Worm (Caenorhabditis elegans) whole organism, young adult: ENCODE results near the gene col-162.

Experiments
- B0019.2 ChIP-seq: fragments of 200-800 bp; sonication (Bioruptor generic); conservative IDR thresholded peaks from 2 replicates; pipeline ENCODE4 v1.3.6; 2022; ENCODE audit warnings: missing genetic modification reagents, missing genetic modification characterization, missing compliant biosample characterization
- B0261.1 ChIP-seq: sonication (generic microtip); optimal IDR thresholded peaks from 2 replicates; lab custom pipeline; 2016; ENCODE audit warnings: mild to moderate bottlenecking, missing genetic modification characterization, moderate library complexity, missing compliant biosample characterization
- D2030.7 ChIP-seq: fragments of 200-800 bp; sonication (Bioruptor generic); IDR thresholded peaks from 2 replicates; pipeline ENCODE4 v1.3.6; 2022; ENCODE audit warnings: missing genetic modification reagents, missing genetic modification characterization, missing compliant biosample characterization
- F23B12.7 ChIP-seq: sonication (generic microtip); optimal IDR thresholded peaks from 2 replicates; lab custom pipeline; 2017; ENCODE audit warnings: missing genetic modification characterization, mild to moderate bottlenecking, missing compliant biosample characterization, antibody characterized with exemption, moderate library complexity; ENCODE audit not compliant: insufficient read depth
- F39B2.1 ChIP-seq: fragments of 200-800 bp; sonication (Bioruptor generic); IDR thresholded peaks from 2 replicates; pipeline ENCODE4 v1.3.6; 2022; ENCODE audit warnings: missing genetic modification reagents, missing genetic modification characterization, missing compliant biosample characterization
- F49E8.2 ChIP-seq: sonication (generic microtip); optimal IDR thresholded peaks from 3 replicates; lab custom pipeline; 2017; ENCODE audit warnings: missing genetic modification characterization, mild to moderate bottlenecking, missing compliant biosample characterization, antibody characterized with exemption, moderate library complexity; ENCODE audit not compliant: insufficient read depth
- F57A8.1 ChIP-seq: fragments of 200-800 bp; sonication (Bioruptor generic); optimal IDR thresholded peaks from 2 replicates; lab custom pipeline; 2018; ENCODE audit warnings: mild to moderate bottlenecking, missing genetic modification characterization, moderate library complexity, missing compliant biosample characterization
- F57C9.4 ChIP-seq: sonication (generic microtip); optimal IDR thresholded peaks from 2 replicates; lab custom pipeline; 2017; ENCODE audit warnings: mild to moderate bottlenecking, missing genetic modification characterization, missing compliant biosample characterization
- Y67H2A.10 ChIP-seq: fragments of 200-800 bp; sonication (Bioruptor generic); conservative IDR thresholded peaks from 2 replicates; pipeline ENCODE4 v1.3.6; 2022; ENCODE audit warnings: missing genetic modification reagents, missing genetic modification characterization, missing compliant biosample characterization
- Y79H2A.3 ChIP-seq: fragments of 200-800 bp; sonication (Bioruptor generic); conservative IDR thresholded peaks from 2 replicates; pipeline ENCODE4 v1.3.6; 2022; ENCODE audit warnings: missing genetic modification reagents, missing genetic modification characterization, missing compliant biosample characterization
- ama-1 ChIP-seq, 3 experiments: fragments of 150-350 bp in 1 of 3; sonication (generic microtip) in 2 of 3; optimal IDR thresholded peaks; 2 replicates each; lab custom pipeline; 2014 to 2018; ENCODE audit warnings: missing biosample characterization in 2 of 3, missing genetic modification characterization in 2 of 3, missing genetic modification reagents in 2 of 3
- aptf-3 ChIP-seq: fragments of 200-800 bp; sonication (Bioruptor generic); IDR thresholded peaks from 2 replicates; pipeline ENCODE4 v1.3.6; 2022; ENCODE audit warnings: missing genetic modification characterization, missing compliant biosample characterization
- ccch-3 ChIP-seq: fragments of 200-800 bp; sonication (Bioruptor generic); optimal IDR thresholded peaks from 2 replicates; lab custom pipeline; 2018; ENCODE audit warnings: mild to moderate bottlenecking, missing genetic modification characterization, missing compliant biosample characterization
- cebp-1 ChIP-seq, 2 experiments: fragments of 200-800 bp in 1 of 2; sonication (Bioruptor generic) in 1 of 2; sonication (generic microtip) in 1 of 2; IDR thresholded peaks in 1 of 2; optimal IDR thresholded peaks in 1 of 2; 2 replicates each; pipeline versions ENCODE4 v1.3.6 to Lab custom; 2017 to 2022; ENCODE audit warnings: missing compliant biosample characterization in 2 of 2, missing genetic modification characterization in 2 of 2, mild to moderate bottlenecking in 1 of 2, missing genetic modification reagents in 1 of 2, moderate library complexity in 1 of 2
- ceh-40 ChIP-seq: fragments of 200-800 bp; sonication (Bioruptor generic); IDR thresholded peaks from 2 replicates; pipeline ENCODE4 v1.3.6; 2022; ENCODE audit warnings: missing genetic modification characterization, missing compliant biosample characterization
- ceh-79 ChIP-seq: sonication (generic microtip); optimal IDR thresholded peaks from 2 replicates; lab custom pipeline; 2017; ENCODE audit warnings: mild to moderate bottlenecking, missing genetic modification characterization, missing compliant biosample characterization
- ceh-91 ChIP-seq: fragments of 200-800 bp; sonication (Bioruptor generic); IDR thresholded peaks from 2 replicates; pipeline ENCODE4 v1.3.6; 2022; ENCODE audit warnings: missing genetic modification reagents, missing genetic modification characterization, missing compliant biosample characterization
- efl-1 ChIP-seq: fragments of 150-350 bp; optimal IDR thresholded peaks from 2 replicates; lab custom pipeline; 2014; ENCODE audit warnings: missing biosample characterization, missing genetic modification reagents, missing genetic modification characterization
- egl-18 ChIP-seq: fragments of 200-800 bp; sonication (Bioruptor generic); IDR thresholded peaks from 2 replicates; pipeline ENCODE4 v1.3.6; 2022; ENCODE audit warnings: missing genetic modification reagents, missing genetic modification characterization, missing compliant biosample characterization
- egrh-3 ChIP-seq: fragments of 200-800 bp; sonication (Bioruptor generic); IDR thresholded peaks from 2 replicates; pipeline ENCODE4 v1.3.6; 2022; ENCODE audit warnings: missing genetic modification reagents, missing genetic modification characterization, missing compliant biosample characterization
- fkh-3 ChIP-seq: sonication (generic microtip); optimal IDR thresholded peaks from 2 replicates; lab custom pipeline; 2016; ENCODE audit warnings: mild to moderate bottlenecking, missing genetic modification characterization, missing compliant biosample characterization
- him-1 ChIP-seq: sonication (generic microtip); optimal IDR thresholded peaks from 2 replicates; lab custom pipeline; 2016; ENCODE audit warnings: missing genotype, missing genetic modification reagents, missing genetic modification characterization, missing compliant biosample characterization
- hlh-12 ChIP-seq: sonication (generic microtip); optimal IDR thresholded peaks from 2 replicates; lab custom pipeline; 2016; ENCODE audit warnings: missing genetic modification characterization, missing compliant biosample characterization
- hlh-26 ChIP-seq: fragments of 200-800 bp; sonication (Bioruptor generic); conservative IDR thresholded peaks from 2 replicates; pipeline ENCODE4 v1.3.6; 2022; ENCODE audit warnings: missing genetic modification reagents, missing genetic modification characterization, missing compliant biosample characterization
- hsf-1 ChIP-seq: fragments of 200-800 bp; sonication (Bioruptor generic); IDR thresholded peaks from 2 replicates; pipeline ENCODE4 v1.3.6; 2022; ENCODE audit warnings: missing genetic modification reagents, missing genetic modification characterization, missing compliant biosample characterization
- lag-1 ChIP-seq: fragments of 200-800 bp; sonication (Bioruptor generic); IDR thresholded peaks from 2 replicates; pipeline ENCODE4 v1.3.6; 2022; ENCODE audit warnings: missing genetic modification reagents, missing genetic modification characterization, missing compliant biosample characterization
- let-526 ChIP-seq: fragments of 200-800 bp; sonication (Bioruptor generic); IDR thresholded peaks from 2 replicates; pipeline ENCODE4 v1.3.6; 2022; ENCODE audit warnings: missing genetic modification reagents, missing genetic modification characterization, missing compliant biosample characterization
- lin-26 ChIP-seq: fragments of 200-800 bp; sonication (Bioruptor generic); IDR thresholded peaks from 2 replicates; pipeline ENCODE4 v1.3.6; 2022; ENCODE audit warnings: missing genetic modification reagents, missing genetic modification characterization, missing compliant biosample characterization
- lin-35 ChIP-seq, 3 experiments: fragments of 150-350 bp in 2 of 3; sonication (generic microtip) in 1 of 3; optimal IDR thresholded peaks; 2 replicates each; lab custom pipeline; 2014 to 2018; ENCODE audit warnings: missing biosample characterization in 3 of 3, missing genetic modification characterization in 3 of 3, missing genetic modification reagents in 3 of 3
- lir-1 ChIP-seq: fragments of 200-800 bp; sonication (Bioruptor generic); conservative IDR thresholded peaks from 2 replicates; pipeline ENCODE4 v1.3.6; 2022; ENCODE audit warnings: missing genetic modification reagents, missing genetic modification characterization, missing compliant biosample characterization
- mel-28 ChIP-seq: sonication (generic microtip); optimal IDR thresholded peaks from 2 replicates; lab custom pipeline; 2016; ENCODE audit warnings: borderline replicate concordance, mild to moderate bottlenecking, missing genetic modification characterization, missing compliant biosample characterization
- mes-4 ChIP-seq: sonication (generic microtip); optimal IDR thresholded peaks from 2 replicates; lab custom pipeline; 2016; ENCODE audit warnings: missing genotype, missing genetic modification characterization, missing compliant biosample characterization
- nfyb-1 ChIP-seq: fragments of 200-800 bp; sonication (Bioruptor generic); IDR thresholded peaks from 2 replicates; pipeline ENCODE4 v1.3.6; 2022; ENCODE audit warnings: missing genetic modification reagents, missing genetic modification characterization, missing compliant biosample characterization
- nhr-179 ChIP-seq: sonication (generic microtip); optimal IDR thresholded peaks from 2 replicates; lab custom pipeline; 2016; ENCODE audit warnings: mild to moderate bottlenecking, missing genetic modification characterization, missing compliant biosample characterization
- somi-1 ChIP-seq: fragments of 200-800 bp; sonication (Bioruptor generic); optimal IDR thresholded peaks from 2 replicates; lab custom pipeline; 2018; ENCODE audit warnings: mild to moderate bottlenecking, missing genetic modification characterization, missing compliant biosample characterization
- tbx-9 ChIP-seq: sonication (generic microtip); optimal IDR thresholded peaks from 2 replicates; lab custom pipeline; 2016; ENCODE audit warnings: borderline replicate concordance, missing genetic modification characterization, inconsistent platforms, missing compliant biosample characterization
- xnd-1 ChIP-seq: sonication (generic microtip); optimal IDR thresholded peaks from 2 replicates; lab custom pipeline; 2016; ENCODE audit warnings: missing genotype, missing genetic modification reagents, missing genetic modification characterization, missing compliant biosample characterization
- zim-3 ChIP-seq: sonication (generic microtip); optimal IDR thresholded peaks from 2 replicates; lab custom pipeline; 2017; ENCODE audit warnings: mild to moderate bottlenecking, missing genetic modification characterization, moderate library complexity, missing compliant biosample characterization
- ztf-25 ChIP-seq: fragments of 200-800 bp; sonication (Bioruptor generic); IDR thresholded peaks from 2 replicates; pipeline ENCODE4 v1.3.6; 2022; ENCODE audit warnings: missing genetic modification reagents, missing genetic modification characterization, missing compliant biosample characterization
- ztf-28 ChIP-seq: fragments of 200-800 bp; sonication (Bioruptor generic); IDR thresholded peaks from 2 replicates; pipeline ENCODE4 v1.3.6; 2022; ENCODE audit warnings: missing genetic modification reagents, missing genetic modification characterization, missing compliant biosample characterization

The col-162 gene

ce11 chrV:13415462-13415861 lies 26.3 kb upstream of the col-162 start:
- TF ChIP-seq zim-3 (peak; percentile 30), mes-4 (tag; lab: Kevin White, UChicago) (peak; percentile 53), F57A8.1 (GFP tag; lab: Kevin White, UChicago) (no peak), ceh-91 (GFP tag; lab: Robert Waterston, UW) (no peak), cebp-1 (GFP tag; IDR thresholded peaks at IDR 0.05; lab: Robert Waterston, UW) (no peak), cebp-1 (tag; optimal IDR thresholded peaks at IDR 0.05; lab: Kevin White, UChicago) (no peak), F49E8.2 (tag; lab: Kevin White, UChicago) (no peak), ccch-3 (GFP tag; lab: Kevin White, UChicago) (no peak), somi-1 (peak; percentile 38), nhr-179 (tag; lab: Kevin White, UChicago) (no peak), lin-26 (no peak), hlh-26 (GFP tag; lab: Robert Waterston, UW) (0 out of 2 replicates have a peak, but pooled peaks have one; percentile 42), aptf-3 (GFP tag; lab: Robert Waterston, UW) (0 out of 2 replicates have a peak, but pooled peaks have one; percentile 45), B0261.1 (tag; lab: Kevin White, UChicago) (no peak), B0019.2 (no peak), F23B12.7 (no peak), nfyb-1 (GFP tag; lab: Robert Waterston, UW) (0 out of 2 replicates have a peak, but pooled peaks have one; percentile 48), egrh-3 (GFP tag; lab: Robert Waterston, UW) (peak; percentile 98), mel-28 (tag; lab: Kevin White, UChicago) (no peak), ztf-28 (GFP tag; lab: Robert Waterston, UW) (0 out of 2 replicates have a peak, but pooled peaks have one; percentile 26)

ce11 chrV:13416076-13416475 lies 25.7 kb upstream of the col-162 start:
- TF ChIP-seq D2030.7 (GFP tag; lab: Robert Waterston, UW): no peak
- no peak for TF ChIP-seq F39B2.1 (GFP tag; lab: Robert Waterston, UW)
- TF ChIP-seq efl-1 (GFP tag; lab: Kevin White, UChicago): no peak
- TF ChIP-seq zim-3: no peak
- TF ChIP-seq egl-18: no peak
- no peak for TF ChIP-seq ceh-79 (tag; lab: Kevin White, UChicago)

- TF ChIP-seq F49E8.2 (tag; lab: Kevin White, UChicago) (no peak), nfyb-1 (GFP tag; lab: Robert Waterston, UW) (no peak), fkh-3 (tag; lab: Kevin White, UChicago) (no peak), B0019.2 (no peak), ama-1 (optimal IDR thresholded peaks at IDR 0.05; lab: Kevin White, UChicago) (no peak), ama-1 (GFP tag; optimal IDR thresholded peaks at IDR 0.05; lab: Kevin White, UChicago) (no peak)
Measured at ce11 chrV:13417513-13417912, 24.2 kb upstream of the col-162 start, which contains the start of gene F53F1.6. Gene F53F1.6, minus strand, starts transcription at chrV:13417613.

ce11 chrV:13420640-13421039 lies 21.1 kb upstream of the col-162 start, which contains the start of gene srv-8:
Gene srv-8, minus strand, starts transcription at chrV:13420740.
- TF ChIP-seq hsf-1 (GFP tag; lab: Robert Waterston, UW) (no peak), egrh-3 (GFP tag; lab: Robert Waterston, UW) (no peak), mes-4 (tag; lab: Kevin White, UChicago) (no peak), lag-1 (GFP tag; lab: Robert Waterston, UW) (no peak), lin-35 (GFP tag; optimal IDR thresholded peaks at IDR 0.05; lab: Kevin White, UChicago) (no peak), ceh-40 (GFP tag; lab: Robert Waterston, UW) (no peak), zim-3 (no peak), Y67H2A.10 (GFP tag; lab: Robert Waterston, UW) (no peak), xnd-1 (tag; lab: Kevin White, UChicago) (no peak), ztf-28 (GFP tag; lab: Robert Waterston, UW) (no peak), hlh-12 (tag; lab: Kevin White, UChicago) (no peak), him-1 (tag; lab: Kevin White, UChicago) (no peak), tbx-9 (tag; lab: Kevin White, UChicago) (no peak), F57C9.4 (tag; lab: Kevin White, UChicago) (no peak), let-526 (GFP tag; lab: Robert Waterston, UW) (no peak), lir-1 (GFP tag; lab: Robert Waterston, UW) (no peak), ztf-25 (GFP tag; lab: Robert Waterston, UW) (no peak), Y79H2A.3 (GFP tag; lab: Robert Waterston, UW) (no peak)
